Worm (Caenorhabditis elegans): ENCODE results near the gene nhr-57.

The nhr-57 gene

DNA sequence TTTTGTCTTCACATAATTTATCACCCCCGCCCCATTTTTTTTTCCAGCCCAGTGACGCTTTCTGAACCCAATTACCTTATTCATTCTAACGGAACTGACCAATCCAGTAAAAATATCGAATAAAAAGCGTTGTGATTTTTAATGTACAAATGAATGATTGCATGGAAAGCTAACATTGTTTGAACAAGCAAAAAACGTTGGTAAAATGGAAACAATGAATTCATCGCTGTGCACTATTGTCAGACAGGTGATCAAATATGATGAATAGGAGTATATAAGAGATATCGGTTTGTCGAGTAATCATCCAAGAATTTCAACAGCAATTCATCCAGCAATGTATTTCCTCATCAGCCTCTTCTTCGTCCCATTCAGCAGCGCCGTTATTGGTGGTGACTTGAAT, 2.1 kb upstream of the nhr-57 start, which contains the start of gene phat-4:
phat-4 (plus strand) TSS at position 301 of the 400 bp plus-strand sequence.
- TF ChIP-seq ets-7 (tag; optimal IDR thresholded peaks at IDR 0.05): no peak
- TF ChIP-seq F13C5.2 (tag; optimal IDR thresholded peaks at IDR 0.05): no peak

DNA sequence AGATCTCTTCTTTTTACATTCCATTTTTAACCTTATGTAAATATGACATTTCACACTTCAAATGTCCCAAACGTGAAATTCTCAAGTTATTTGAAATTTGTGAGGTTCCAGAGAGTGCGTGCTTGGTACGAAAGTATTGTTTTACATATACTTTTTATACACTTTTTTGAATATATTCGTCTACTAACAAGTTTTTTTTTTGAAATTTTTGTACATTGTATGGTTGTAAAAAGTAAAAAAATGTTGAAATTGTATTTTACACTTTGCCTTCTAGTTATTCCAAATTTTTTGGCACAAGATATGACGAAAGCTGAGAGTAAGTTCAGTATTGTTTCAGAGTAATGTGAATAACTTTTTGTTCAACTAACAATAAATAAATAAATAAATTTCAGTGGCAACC, 3.0 kb downstream of the nhr-57 start, which contains the start of gene lgc-1:
lgc-1 (plus strand) TSS at position 301 of the 400 bp plus-strand sequence.
- no peak for TF ChIP-seq hmbx-1 (tag; optimal IDR thresholded peaks at IDR 0.05)

DNA sequence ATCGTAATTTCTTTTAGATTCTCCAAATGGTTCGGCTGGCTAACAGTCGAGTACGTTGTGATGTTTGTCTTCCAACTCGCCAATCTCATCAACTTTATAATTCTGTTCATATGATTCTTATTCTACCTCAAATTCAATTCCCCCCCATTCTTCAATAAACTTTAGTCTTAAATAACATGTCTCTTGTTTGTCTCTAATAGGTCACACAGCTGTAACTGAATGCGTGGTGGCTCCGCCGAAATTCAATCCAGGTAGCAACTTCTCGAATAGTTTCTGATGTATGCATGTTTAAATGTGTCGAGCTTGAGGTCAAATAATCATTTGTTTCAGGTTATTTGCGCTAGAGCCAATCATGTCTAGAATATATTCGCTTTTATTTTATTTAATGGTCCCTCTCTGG, 7.0 kb downstream of the nhr-57 start, which contains the start of gene lgc-29:
lgc-29 (plus strand) TSS at position 301 of the 400 bp plus-strand sequence.
- TF ChIP-seq sea-1 (GFP tag; conservative IDR thresholded peaks at IDR 0.05) (no peak), aly-1 (tag; optimal IDR thresholded peaks at IDR 0.05) (no peak), pes-1 (GFP tag; IDR thresholded peaks at IDR 0.05) (no peak), B0310.2 (tag; optimal IDR thresholded peaks at IDR 0.05) (no peak), flt-1 (GFP tag; IDR thresholded peaks at IDR 0.05) (no peak), hmbx-1 (tag; optimal IDR thresholded peaks at IDR 0.05) (no peak)

ce11 chrV:4143034-4143433, 11.3 kb downstream of the nhr-57 start:
- TF ChIP-seq ceh-36 (tag; optimal IDR thresholded peaks at IDR 0.05) (no peak), B0310.2 (tag; optimal IDR thresholded peaks at IDR 0.05) (no peak), tbx-11 (GFP tag; IDR thresholded peaks at IDR 0.05) (no peak), hmg-4 (GFP tag; optimal IDR thresholded peaks at IDR 0.05) (no peak), ceh-13 (GFP tag; optimal IDR thresholded peaks at IDR 0.05) (no peak), ama-1 (optimal IDR thresholded peaks at IDR 0.05) (no peak), pes-1 (GFP tag; IDR thresholded peaks at IDR 0.05) (no peak), sea-1 (GFP tag; conservative IDR thresholded peaks at IDR 0.05) (no peak), F13C5.2 (tag; optimal IDR thresholded peaks at IDR 0.05) (no peak), ets-7 (tag; optimal IDR thresholded peaks at IDR 0.05) (no peak), hnd-1 (tag; optimal IDR thresholded peaks at IDR 0.05) (no peak), tbx-37 (GFP tag; conservative IDR thresholded peaks at IDR 0.05) (no peak), flt-1 (GFP tag; IDR thresholded peaks at IDR 0.05) (no peak), tra-4 (tag; optimal IDR thresholded peaks at IDR 0.05) (no peak), aly-1 (tag; optimal IDR thresholded peaks at IDR 0.05) (no peak)

ce11 chrV:4144205-4144604, 12.5 kb downstream of the nhr-57 start, which contains the start of gene Y45G5AL.1:
Gene Y45G5AL.1 (plus strand): TSS chrV:4144505.
- TF ChIP-seq F13C5.2 (tag; optimal IDR thresholded peaks at IDR 0.05) (no peak), ama-1 (optimal IDR thresholded peaks at IDR 0.05) (no peak), sea-1 (GFP tag; conservative IDR thresholded peaks at IDR 0.05) (no peak), ceh-36 (tag; optimal IDR thresholded peaks at IDR 0.05) (no peak), pes-1 (GFP tag; IDR thresholded peaks at IDR 0.05) (no peak), tbx-37 (GFP tag; conservative IDR thresholded peaks at IDR 0.05) (no peak), B0310.2 (tag; optimal IDR thresholded peaks at IDR 0.05) (no peak), hmg-4 (GFP tag; optimal IDR thresholded peaks at IDR 0.05) (no peak)

- TF ChIP-seq B0310.2 (tag; optimal IDR thresholded peaks at IDR 0.05): no peak
- TF ChIP-seq ama-1 (optimal IDR thresholded peaks at IDR 0.05): no peak
- TF ChIP-seq aly-1 (tag; optimal IDR thresholded peaks at IDR 0.05): no peak
- no peak for TF ChIP-seq ceh-36 (tag; optimal IDR thresholded peaks at IDR 0.05)
- no peak for TF ChIP-seq tbx-11 (GFP tag; IDR thresholded peaks at IDR 0.05)
- TF ChIP-seq hmg-4 (GFP tag; optimal IDR thresholded peaks at IDR 0.05): no peak
- no peak for TF ChIP-seq ets-7 (tag; optimal IDR thresholded peaks at IDR 0.05)
- TF ChIP-seq pes-1 (GFP tag; IDR thresholded peaks at IDR 0.05): no peak; the same call in 1 of the 2 replicates
- no peak for TF ChIP-seq ceh-13 (GFP tag; optimal IDR thresholded peaks at IDR 0.05)
- TF ChIP-seq hnd-1 (tag; optimal IDR thresholded peaks at IDR 0.05): no peak
These were observed 19.7 kb downstream of the nhr-57 start for ce11 chrV:4151400-4151799.

- TF ChIP-seq hmg-4 (GFP tag; optimal IDR thresholded peaks at IDR 0.05) (no peak), ets-7 (tag; optimal IDR thresholded peaks at IDR 0.05) (no peak), aly-1 (tag; optimal IDR thresholded peaks at IDR 0.05) (no peak), hmbx-1 (tag; optimal IDR thresholded peaks at IDR 0.05) (no peak), pes-1 (GFP tag; IDR thresholded peaks at IDR 0.05) (no peak), scrt-1 (GFP tag; IDR thresholded peaks at IDR 0.05) (no peak)
These were observed 20.5 kb downstream of the nhr-57 start, which contains the start of gene Y45G5AM.6 for ce11 chrV:4152200-4152599. Gene Y45G5AM.6 (minus strand): TSS chrV:4152300.

DNA sequence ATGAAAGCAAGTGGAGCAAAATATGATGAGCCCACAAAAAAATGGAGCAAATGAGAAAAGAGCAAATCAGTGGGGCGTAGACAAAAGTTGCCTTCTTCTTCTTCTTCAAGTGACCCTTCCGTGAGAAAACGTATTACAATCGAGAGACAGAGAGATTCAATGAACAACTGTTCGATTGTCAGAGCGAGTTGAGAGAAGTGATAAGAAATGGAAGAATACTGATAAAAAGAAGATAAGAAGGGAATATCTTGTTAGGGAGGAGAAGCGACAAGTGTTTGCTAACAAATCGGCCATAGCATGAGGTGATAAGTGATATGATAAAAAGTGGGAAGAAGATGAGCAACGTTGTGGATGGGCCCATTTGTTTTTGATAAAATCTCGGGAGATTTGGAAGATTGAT, 25.6 kb downstream of the nhr-57 start:
- no peak for TF ChIP-seq B0310.2 (tag; optimal IDR thresholded peaks at IDR 0.05)
- TF ChIP-seq ceh-36 (tag; optimal IDR thresholded peaks at IDR 0.05): no peak
- TF ChIP-seq sea-1 (GFP tag; conservative IDR thresholded peaks at IDR 0.05): no peak
- TF ChIP-seq F13C5.2 (tag; optimal IDR thresholded peaks at IDR 0.05): no peak
- no peak for TF ChIP-seq tbx-37 (GFP tag; conservative IDR thresholded peaks at IDR 0.05)
- no peak for TF ChIP-seq hmbx-1 (tag; optimal IDR thresholded peaks at IDR 0.05)
- no peak for TF ChIP-seq aly-1 (tag; optimal IDR thresholded peaks at IDR 0.05)
- TF ChIP-seq hnd-1 (tag; optimal IDR thresholded peaks at IDR 0.05): no peak
- TF ChIP-seq ets-7 (tag; optimal IDR thresholded peaks at IDR 0.05): no peak
- no peak for TF ChIP-seq hmg-4 (GFP tag; optimal IDR thresholded peaks at IDR 0.05)
- no peak for TF ChIP-seq pes-1 (GFP tag; IDR thresholded peaks at IDR 0.05)
- TF ChIP-seq flt-1 (GFP tag; IDR thresholded peaks at IDR 0.05): no peak
- no peak for TF ChIP-seq ama-1 (optimal IDR thresholded peaks at IDR 0.05)
- TF ChIP-seq tra-4 (tag; optimal IDR thresholded peaks at IDR 0.05): no peak
- TF ChIP-seq tbx-11 (GFP tag; IDR thresholded peaks at IDR 0.05): no peak
- no peak for TF ChIP-seq ceh-13 (GFP tag; optimal IDR thresholded peaks at IDR 0.05)
- TF ChIP-seq scrt-1 (GFP tag; IDR thresholded peaks at IDR 0.05): no peak

DNA sequence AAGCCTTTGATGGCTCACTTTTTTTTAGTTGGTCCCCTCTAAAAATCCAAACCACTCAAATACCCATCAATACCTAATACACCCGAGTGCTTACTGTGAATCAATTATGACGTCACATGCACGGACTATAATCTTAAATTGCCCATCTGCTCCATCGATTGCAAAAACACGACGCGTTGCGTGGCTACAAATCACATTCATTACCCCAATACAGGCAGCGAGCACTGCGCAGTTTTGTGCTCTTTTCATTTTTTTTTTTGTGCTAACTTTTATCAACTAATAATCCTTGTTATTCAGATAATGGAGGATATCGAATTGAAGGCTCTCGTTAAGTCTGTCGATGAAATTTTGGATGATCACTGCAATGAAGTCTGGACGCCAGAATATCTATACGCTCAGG, 28.4 kb downstream of the nhr-57 start, which contains the start of gene Y45G5AM.5:
Y45G5AM.5 (plus strand) TSS at position 301 of the 400 bp plus-strand sequence.
- TF ChIP-seq pes-1 (GFP tag; IDR thresholded peaks at IDR 0.05) (no peak), tbx-37 (GFP tag; conservative IDR thresholded peaks at IDR 0.05) (no peak), ama-1 (optimal IDR thresholded peaks at IDR 0.05) (no peak)
